Fruit fly (Drosophila melanogaster): ENCODE measurements around the gene Txl.
A peak's percentile ranks its signal among the peaks of the same experiment; 100 is the strongest.

DNA sequence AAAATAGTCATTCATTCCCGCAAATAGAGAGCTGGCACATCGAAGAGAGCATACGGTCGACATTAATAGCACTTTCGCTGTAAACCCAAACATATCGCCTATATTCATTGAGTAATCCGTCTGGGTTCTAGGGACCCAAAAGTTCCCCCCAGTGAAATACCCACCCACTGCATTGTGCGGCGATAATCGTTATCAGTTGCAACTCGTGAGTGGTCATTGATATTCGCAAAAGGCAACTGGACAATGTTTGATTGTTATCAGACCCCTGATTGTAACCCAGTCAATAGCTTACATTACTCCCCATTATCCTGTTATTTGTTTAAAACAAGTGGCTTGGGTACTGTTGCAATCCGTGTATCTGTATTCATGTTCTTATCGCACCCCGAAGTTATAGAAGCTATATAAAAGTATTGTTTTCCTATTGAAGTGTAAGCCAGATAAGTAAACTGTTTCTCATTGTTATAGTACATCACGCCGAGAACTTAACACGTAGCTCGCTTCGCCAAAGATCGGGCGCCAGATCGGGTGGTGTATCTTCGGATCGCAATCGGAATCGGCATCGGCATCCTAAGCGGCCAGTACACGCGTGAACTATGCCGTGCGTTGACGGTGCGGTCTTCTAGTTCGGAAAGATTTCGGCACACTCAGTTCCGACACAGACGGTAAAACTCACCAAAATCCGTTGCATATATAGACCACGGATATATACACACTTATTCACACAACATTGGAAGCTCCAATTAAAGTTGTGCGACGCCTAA, 11.9 kb upstream of the Txl start:
- TF ChIP-seq CG13204 (GFP tag; optimal IDR thresholded peaks at IDR 0.05) (no peak), CG15710 (tag; optimal IDR thresholded peaks at IDR 0.05) (no peak), CG12605 (GFP tag; IDR thresholded peaks at IDR 0.05) (0 out of 2 replicates have a peak, but pooled peaks have one; percentile 15)
